Worm (Caenorhabditis elegans) whole organism, L4 larva: Measurements from ENCODE around the gene mtpn-1.

Source experiments
- dve-1 ChIP-seq: sonication (generic microtip); optimal IDR thresholded peaks from 2 replicates; lab custom pipeline; 2017; ENCODE audit warnings: antibody characterized with exemption, mild to moderate bottlenecking, missing genetic modification characterization, missing compliant biosample characterization; ENCODE audit not compliant: insufficient read depth
- lin-39 ChIP-seq: fragments of 150-350 bp; optimal IDR thresholded peaks from 2 replicates; lab custom pipeline; 2014; ENCODE audit warnings: missing biosample characterization, missing genetic modification reagents, missing genetic modification characterization
- pha-4 ChIP-seq, 2 experiments: fragments of 150-350 bp in 1 of 2; fragments of 200-800 bp in 1 of 2; sonication (Bioruptor generic) in 1 of 2; IDR thresholded peaks in 1 of 2; optimal IDR thresholded peaks in 1 of 2; 2 replicates each; pipeline versions ENCODE4 v1.3.6 to Lab custom; 2014 to 2022; ENCODE audit warnings: missing genetic modification characterization in 2 of 2, missing genetic modification reagents in 2 of 2, missing biosample characterization in 1 of 2, missing compliant biosample characterization in 1 of 2
- zip-11 ChIP-seq: fragments of 200-800 bp; sonication (Bioruptor generic); IDR thresholded peaks from 2 replicates; pipeline ENCODE4 v1.3.6; 2022; ENCODE audit warnings: missing genetic modification characterization, missing compliant biosample characterization

ce11 chrX:2407167-2407566 is at the start of gene mtpn-1:
- TF ChIP-seq zip-11 (GFP tag; lab: Robert Waterston, UW) (no peak), dve-1 (no peak), pha-4 (GFP tag; IDR thresholded peaks at IDR 0.05; lab: Robert Waterston, UW) (no peak), pha-4 (tag; optimal IDR thresholded peaks at IDR 0.05; lab: Kevin White, UChicago) (no peak), lin-39 (tag; lab: Kevin White, UChicago) (no peak)
